Worm (Caenorhabditis elegans) whole organism, mixed stage, embryonic: ENCODE measurements around the gene ptr-8.

ENCODE experiments used
- M03D4.4 ChIP-seq: sonication (generic microtip); optimal IDR thresholded peaks from 2 replicates; lab custom pipeline; 2017; ENCODE audit warnings: mild to moderate bottlenecking, missing genetic modification characterization, missing compliant biosample characterization
- ces-1 ChIP-seq: fragments of 150-350 bp; optimal IDR thresholded peaks from 2 replicates; lab custom pipeline; 2014; ENCODE audit warnings: missing biosample characterization, missing genetic modification reagents, missing genetic modification characterization
- elt-3 ChIP-seq: fragments of 150-350 bp; optimal IDR thresholded peaks from 2 replicates; lab custom pipeline; 2014; ENCODE audit warnings: missing biosample characterization, missing genetic modification characterization
- hlh-1 ChIP-seq: fragments of 150-350 bp; optimal IDR thresholded peaks from 2 replicates; lab custom pipeline; 2014; ENCODE audit warnings: missing biosample characterization, missing genetic modification reagents, missing genetic modification characterization
- lsy-2 ChIP-seq: fragments of 150-350 bp; optimal IDR thresholded peaks from 2 replicates; lab custom pipeline; 2014; ENCODE audit warnings: missing biosample characterization, missing genetic modification characterization
- mep-1 ChIP-seq: fragments of 150-350 bp; optimal IDR thresholded peaks from 2 replicates; lab custom pipeline; 2017; ENCODE audit warnings: missing biosample characterization, missing genetic modification reagents, missing genetic modification characterization, inconsistent platforms
- mls-2 ChIP-seq: sonication (generic microtip); optimal IDR thresholded peaks from 2 replicates; lab custom pipeline; 2016; ENCODE audit warnings: mild to moderate bottlenecking, missing genetic modification characterization, moderate library complexity, missing compliant biosample characterization
- nhr-76 ChIP-seq: sonication (generic microtip); optimal IDR thresholded peaks from 2 replicates; lab custom pipeline; 2017; ENCODE audit warnings: missing biosample characterization, missing genetic modification characterization
- pha-4 ChIP-seq: fragments of 150-350 bp; optimal IDR thresholded peaks from 2 replicates; lab custom pipeline; 2018; ENCODE audit warnings: missing biosample characterization, missing genetic modification reagents, missing genetic modification characterization
- snpc-4 ChIP-seq: fragments of 150-350 bp; optimal IDR thresholded peaks from 2 replicates; lab custom pipeline; 2014; ENCODE audit warnings: missing biosample characterization, missing genetic modification characterization
- unc-39 ChIP-seq: fragments of 150-350 bp; optimal IDR thresholded peaks from 2 replicates; lab custom pipeline; 2014; ENCODE audit warnings: missing biosample characterization, missing genetic modification characterization
- unc-62 ChIP-seq: fragments of 150-350 bp; optimal IDR thresholded peaks from 2 replicates; lab custom pipeline; 2014; ENCODE audit warnings: missing biosample characterization, missing genetic modification reagents, missing genetic modification characterization
- ztf-11 ChIP-seq: fragments of 150-350 bp; optimal IDR thresholded peaks from 2 replicates; lab custom pipeline; 2014; ENCODE audit warnings: missing biosample characterization, missing genetic modification characterization

DNA sequence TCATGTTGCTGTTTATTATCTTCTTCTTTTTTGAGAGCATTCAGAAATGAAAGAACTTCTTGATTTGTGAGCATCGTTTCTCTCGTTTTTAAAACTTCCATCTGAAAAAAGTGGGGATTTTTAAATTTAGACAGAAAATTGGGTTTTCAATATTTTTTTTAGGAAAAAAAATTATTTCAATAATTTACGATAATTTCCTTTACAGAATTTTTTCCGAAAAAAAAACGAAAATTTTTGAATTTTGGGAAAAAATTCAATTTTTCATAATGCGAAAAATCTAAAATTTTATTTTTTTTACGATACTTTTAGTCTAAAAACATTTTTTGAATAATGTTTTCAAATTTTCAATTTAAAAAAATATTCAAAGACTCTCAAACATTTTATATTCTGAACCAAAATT is 32.0 kb upstream of the ptr-8 start, which contains the start of gene M106.7:
- TF ChIP-seq unc-62 (GFP tag; lab: Kevin White, UChicago) (no peak), snpc-4 (tag; lab: Kevin White, UChicago) (no peak), mls-2 (no peak), mep-1 (no peak), ztf-11 (tag; lab: Kevin White, UChicago) (no peak), M03D4.4 (tag; lab: Kevin White, UChicago) (no peak), lsy-2 (tag; lab: Kevin White, UChicago) (no peak), elt-3 (tag; lab: Kevin White, UChicago) (no peak), unc-39 (no peak), nhr-76 (tag; lab: Kevin White, UChicago) (no peak), pha-4 (tag; lab: Kevin White, UChicago) (no peak), ces-1 (no peak), hlh-1 (tag; lab: Kevin White, UChicago) (no peak)
